Worm (Caenorhabditis elegans) whole organism, L2 larva: ENCODE measurements around the gene btb-9.

ENCODE experiments used
- C34F6.9 ChIP-seq: fragments of 150-350 bp; optimal IDR thresholded peaks from 2 replicates; lab custom pipeline; 2014; ENCODE audit warnings: missing biosample characterization, missing genetic modification characterization
- Y55F3AM.14 ChIP-seq: fragments of 200-800 bp; sonication (Bioruptor generic); optimal IDR thresholded peaks from 2 replicates; lab custom pipeline; 2018; ENCODE audit warnings: mild to moderate bottlenecking, missing genetic modification characterization, missing compliant biosample characterization
- ama-1 ChIP-seq: fragments of 150-350 bp; optimal IDR thresholded peaks from 2 replicates; lab custom pipeline; 2018; ENCODE audit warnings: inconsistent platforms
- blmp-1 ChIP-seq: sonication (generic microtip); optimal IDR thresholded peaks from 2 replicates; lab custom pipeline; 2017; ENCODE audit warnings: missing genetic modification characterization, mild to moderate bottlenecking, missing compliant biosample characterization, antibody characterized with exemption, moderate library complexity; ENCODE audit not compliant: insufficient read depth
- ceh-16 ChIP-seq: fragments of 150-350 bp; optimal IDR thresholded peaks from 2 replicates; lab custom pipeline; 2014; ENCODE audit warnings: missing biosample characterization, missing genetic modification characterization
- ceh-82 ChIP-seq: fragments of 150-350 bp; optimal IDR thresholded peaks from 2 replicates; lab custom pipeline; 2014; ENCODE audit warnings: missing biosample characterization, missing genetic modification characterization
- crh-2 ChIP-seq: sonication (generic microtip); optimal IDR thresholded peaks from 2 replicates; lab custom pipeline; 2017; ENCODE audit warnings: missing biosample characterization, missing genetic modification characterization
- egl-27 ChIP-seq: sonication (generic microtip); optimal IDR thresholded peaks from 3 replicates; lab custom pipeline; 2017; ENCODE audit warnings: missing biosample characterization, missing genetic modification reagents, missing genetic modification characterization
- fos-1 ChIP-seq: fragments of 150-350 bp; optimal IDR thresholded peaks from 2 replicates; lab custom pipeline; 2014; ENCODE audit warnings: missing biosample characterization, missing genetic modification characterization
- gmeb-1 ChIP-seq: fragments of 150-350 bp; optimal IDR thresholded peaks from 2 replicates; lab custom pipeline; 2014; ENCODE audit warnings: missing biosample characterization, missing genetic modification characterization
- lin-11 ChIP-seq: fragments of 150-350 bp; sonication (generic microtip); optimal IDR thresholded peaks from 2 replicates; lab custom pipeline; 2014; ENCODE audit warnings: missing biosample characterization, missing genetic modification characterization, inconsistent platforms, mixed read lengths
- lin-13 ChIP-seq: fragments of 150-350 bp; optimal IDR thresholded peaks from 2 replicates; lab custom pipeline; 2014; ENCODE audit warnings: missing biosample characterization, missing genetic modification reagents, missing genetic modification characterization
- lin-39 ChIP-seq: fragments of 150-350 bp; optimal IDR thresholded peaks from 2 replicates; lab custom pipeline; 2014; ENCODE audit warnings: missing biosample characterization, missing genetic modification reagents, missing genetic modification characterization
- lsy-2 ChIP-seq, 2 experiments: fragments of 150-350 bp in 1 of 2; sonication (generic microtip) in 1 of 2; optimal IDR thresholded peaks; 2 replicates each; lab custom pipeline; 2014 to 2017; ENCODE audit warnings: missing biosample characterization in 2 of 2, missing genetic modification characterization in 2 of 2
- mab-5 ChIP-seq: fragments of 150-350 bp; optimal IDR thresholded peaks from 2 replicates; lab custom pipeline; 2014; ENCODE audit warnings: missing biosample characterization, missing genetic modification characterization
- mbf-1 ChIP-seq: sonication (generic microtip); optimal IDR thresholded peaks from 2 replicates; lab custom pipeline; 2017; ENCODE audit warnings: missing biosample characterization, missing genetic modification characterization
- mdl-1 ChIP-seq, 2 experiments: fragments of 150-350 bp in 1 of 2; sonication (generic microtip) in 1 of 2; optimal IDR thresholded peaks; 2 replicates each; lab custom pipeline; 2017; ENCODE audit warnings: missing biosample characterization in 2 of 2, missing genetic modification characterization in 2 of 2
- nhr-10 ChIP-seq: sonication (generic microtip); optimal IDR thresholded peaks from 2 replicates; lab custom pipeline; 2017; ENCODE audit warnings: missing biosample characterization, missing genetic modification characterization
- nhr-11 ChIP-seq: fragments of 150-350 bp; optimal IDR thresholded peaks from 2 replicates; lab custom pipeline; 2014; ENCODE audit warnings: missing biosample characterization, missing genetic modification characterization
- nhr-129 ChIP-seq: fragments of 150-350 bp; optimal IDR thresholded peaks from 2 replicates; lab custom pipeline; 2014; ENCODE audit warnings: missing biosample characterization, missing genetic modification characterization
- nhr-21 ChIP-seq: fragments of 150-350 bp; optimal IDR thresholded peaks from 2 replicates; lab custom pipeline; 2014; ENCODE audit warnings: missing biosample characterization, missing genetic modification characterization
- nhr-237 ChIP-seq: fragments of 150-350 bp; optimal IDR thresholded peaks from 2 replicates; lab custom pipeline; 2014; ENCODE audit warnings: missing biosample characterization, missing genetic modification characterization
- nhr-25 ChIP-seq: fragments of 150-350 bp; sonication (generic microtip); optimal IDR thresholded peaks from 3 replicates; lab custom pipeline; 2014; ENCODE audit warnings: missing biosample characterization, missing genetic modification characterization
- nhr-6 ChIP-seq: fragments of 150-350 bp; optimal IDR thresholded peaks from 2 replicates; lab custom pipeline; 2014; ENCODE audit warnings: missing biosample characterization, missing genetic modification characterization
- nhr-77 ChIP-seq: fragments of 150-350 bp; optimal IDR thresholded peaks from 2 replicates; lab custom pipeline; 2014; ENCODE audit warnings: missing biosample characterization, missing genetic modification characterization
- peb-1 ChIP-seq: fragments of 150-350 bp; optimal IDR thresholded peaks from 2 replicates; lab custom pipeline; 2014; ENCODE audit warnings: missing biosample characterization, missing genetic modification characterization
- sem-4 ChIP-seq: fragments of 150-350 bp; optimal IDR thresholded peaks from 2 replicates; lab custom pipeline; 2014; ENCODE audit warnings: missing biosample characterization, missing genetic modification reagents, missing genetic modification characterization
- sma-3 ChIP-seq: sonication (generic microtip); optimal IDR thresholded peaks from 2 replicates; lab custom pipeline; 2016; ENCODE audit warnings: missing genetic modification reagents, missing genetic modification characterization, missing compliant biosample characterization
- sma-9 ChIP-seq, 2 experiments: fragments of 150-350 bp in 1 of 2; sonication (generic microtip) in 1 of 2; optimal IDR thresholded peaks; 2 replicates each; lab custom pipeline; 2014 to 2016; ENCODE audit warnings: missing genetic modification characterization in 2 of 2, mild to moderate bottlenecking in 1 of 2, missing biosample characterization in 1 of 2, missing compliant biosample characterization in 1 of 2, missing genetic modification reagents in 1 of 2, moderate library complexity in 1 of 2
- snpc-4 ChIP-seq: fragments of 150-350 bp; optimal IDR thresholded peaks from 2 replicates; lab custom pipeline; 2014; ENCODE audit warnings: missing biosample characterization, missing genetic modification characterization
- unc-55 ChIP-seq: fragments of 150-350 bp; sonication (generic microtip); optimal IDR thresholded peaks from 3 replicates; lab custom pipeline; 2014; ENCODE audit warnings: missing biosample characterization, missing genetic modification reagents, missing genetic modification characterization
- unc-62 ChIP-seq: fragments of 150-350 bp; optimal IDR thresholded peaks from 2 replicates; lab custom pipeline; 2014; ENCODE audit warnings: missing biosample characterization, missing genetic modification reagents, missing genetic modification characterization
- zag-1 ChIP-seq: fragments of 150-350 bp; optimal IDR thresholded peaks from 2 replicates; lab custom pipeline; 2014; ENCODE audit warnings: missing biosample characterization, missing genetic modification characterization
- ztf-11 ChIP-seq: sonication (generic microtip); optimal IDR thresholded peaks from 2 replicates; lab custom pipeline; 2017; ENCODE audit warnings: missing biosample characterization, missing genetic modification characterization
- ztf-4 ChIP-seq: fragments of 150-350 bp; optimal IDR thresholded peaks from 2 replicates; lab custom pipeline; 2014; ENCODE audit warnings: missing biosample characterization, missing genetic modification characterization

The btb-9 gene

ce11 chrII:1706385-1706784, 21.9 kb upstream of the btb-9 start, which contains the start of gene sdz-18:
Gene sdz-18 (minus strand): TSS chrII:1706485.
- TF ChIP-seq peb-1 (no peak), nhr-6 (no peak), ama-1 (lab: Kevin White, UChicago) (no peak), mab-5 (tag; lab: Kevin White, UChicago) (no peak), Y55F3AM.14 (no peak), nhr-21 (tag; lab: Kevin White, UChicago) (no peak), gmeb-1 (no peak), crh-2 (tag; lab: Kevin White, UChicago) (no peak), mbf-1 (tag; lab: Kevin White, UChicago) (no peak), lin-11 (tag; lab: Kevin White, UChicago) (no peak), snpc-4 (tag; lab: Kevin White, UChicago) (no peak), sma-9 (GFP tag; optimal IDR thresholded peaks at IDR 0.05; lab: Kevin White, UChicago) (no peak), sma-9 (tag; optimal IDR thresholded peaks at IDR 0.05; lab: Kevin White, UChicago) (no peak), mdl-1 (tag; optimal IDR thresholded peaks at IDR 0.05; lab: Kevin White, UChicago) (no peak), lsy-2 (tag; optimal IDR thresholded peaks at IDR 0.05; lab: Kevin White, UChicago) (no peak), lin-13 (no peak), unc-62 (no peak), ztf-4 (tag; lab: Kevin White, UChicago) (no peak), lin-39 (tag; lab: Kevin White, UChicago) (no peak), egl-27 (tag; lab: Kevin White, UChicago) (no peak), nhr-129 (tag; lab: Kevin White, UChicago) (no peak)
- TF ChIP-seq, all 48 proteins: peak for 0

DNA sequence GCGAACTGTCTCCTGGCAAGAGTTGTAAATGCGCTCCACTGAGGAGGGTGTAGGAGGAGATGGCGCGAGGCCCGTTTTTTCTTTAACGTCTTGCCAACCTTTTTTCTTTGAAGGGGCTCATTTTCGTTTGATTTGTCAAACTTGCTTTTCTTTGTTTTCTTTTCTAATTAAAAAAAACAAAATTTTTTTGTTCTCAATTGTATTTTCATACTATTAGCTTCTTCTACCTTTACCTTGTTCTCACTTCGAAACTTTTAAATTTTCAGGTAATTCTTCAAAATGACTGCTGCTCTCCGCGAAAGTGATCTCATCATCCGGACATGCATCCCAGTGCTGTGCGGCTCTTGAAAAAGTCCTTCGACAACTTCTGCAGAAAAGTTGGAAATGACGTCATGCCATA, 18.3 kb upstream of the btb-9 start, which contains the start of gene fbxa-184:
Gene fbxa-184 (plus strand): TSS at position 301 of the 400 bp plus-strand sequence.
- TF ChIP-seq nhr-6 (no peak), lin-13 (no peak), peb-1 (no peak), lin-11 (tag; lab: Kevin White, UChicago) (no peak), unc-62 (no peak), crh-2 (tag; lab: Kevin White, UChicago) (no peak)

ce11 chrII:1712938-1713337, 15.4 kb upstream of the btb-9 start, which contains the start of gene btb-7:
Gene btb-7 (plus strand): TSS chrII:1713238.
- TF ChIP-seq nhr-129 (tag; lab: Kevin White, UChicago) = no peak
- TF ChIP-seq ztf-4 (tag; lab: Kevin White, UChicago) = no peak
- TF ChIP-seq C34F6.9 (tag; lab: Kevin White, UChicago) = no peak
- no peak for TF ChIP-seq blmp-1
- no peak for TF ChIP-seq peb-1
- no peak for TF ChIP-seq nhr-11 (tag; lab: Kevin White, UChicago)
- no peak for TF ChIP-seq nhr-25
- TF ChIP-seq nhr-10 (tag; lab: Kevin White, UChicago) = no peak
- TF ChIP-seq sma-3 (GFP tag; lab: Kevin White, UChicago) = no peak
- no peak for TF ChIP-seq ceh-82
- TF ChIP-seq ztf-11 (tag; lab: Kevin White, UChicago) = no peak
- TF ChIP-seq fos-1 = no peak
- no peak for TF ChIP-seq egl-27 (tag; lab: Kevin White, UChicago)
- TF ChIP-seq gmeb-1 = no peak
- TF ChIP-seq crh-2 (tag; lab: Kevin White, UChicago) = no peak
- TF ChIP-seq Y55F3AM.14 = no peak

DNA sequence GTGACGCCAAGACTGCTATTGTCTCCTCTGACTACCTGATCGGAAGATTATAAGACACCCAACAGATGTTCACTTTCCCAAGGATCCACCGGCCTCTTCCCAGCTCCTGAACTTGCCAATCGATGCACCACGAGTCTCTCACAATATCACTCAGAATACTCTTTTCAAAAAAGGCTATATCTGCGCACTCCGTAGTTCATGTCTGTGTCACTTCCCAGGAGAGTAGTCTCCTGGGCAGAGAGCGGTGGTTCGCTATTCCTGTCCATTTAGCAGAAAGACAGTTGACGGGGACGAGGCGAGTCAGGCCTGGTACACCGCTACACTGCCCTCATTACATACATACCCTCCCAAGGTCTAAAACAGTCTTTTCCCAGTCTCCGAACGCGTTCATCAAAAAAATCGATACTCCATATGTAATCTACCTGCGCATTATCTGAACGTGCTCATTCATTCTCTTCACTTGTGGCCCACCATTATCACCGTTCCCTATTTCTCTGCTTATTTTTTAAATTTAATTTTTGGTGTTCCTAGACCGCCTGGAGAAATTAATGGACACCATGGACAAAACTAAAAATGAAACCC, 13.4 kb upstream of the btb-9 start, which contains the start of gene btb-6:
Gene btb-6 (plus strand): TSS at position 532 of the 582 bp plus-strand sequence.
- TF ChIP-seq nhr-237 (tag; lab: Kevin White, UChicago) (no peak), zag-1 (tag; lab: Kevin White, UChicago) (no peak), unc-55 (GFP tag; lab: Kevin White, UChicago) (no peak)
- TF ChIP-seq, all 48 proteins: peak for 0

- no peak for TF ChIP-seq unc-62
- no peak for TF ChIP-seq nhr-77 (tag; lab: Kevin White, UChicago)
- no peak for TF ChIP-seq sma-9 (GFP tag; optimal IDR thresholded peaks at IDR 0.05; lab: Kevin White, UChicago)
- no peak for TF ChIP-seq sma-9 (tag; optimal IDR thresholded peaks at IDR 0.05; lab: Kevin White, UChicago)
- TF ChIP-seq lin-11 (tag; lab: Kevin White, UChicago) = no peak
- no peak for TF ChIP-seq ceh-16 (tag; lab: Kevin White, UChicago)
- TF ChIP-seq sem-4 (tag; lab: Kevin White, UChicago) = no peak
- no peak for TF ChIP-seq nhr-129 (tag; lab: Kevin White, UChicago)
- TF ChIP-seq, all 48 proteins: peak for 0
Measured at ce11 chrII:1719153-1719552, 9.2 kb upstream of the btb-9 start, which contains the start of gene fbxb-48. Gene fbxb-48 (minus strand): TSS chrII:1719253.
